Fruit fly (Drosophila melanogaster): ENCODE results near the gene Rtnl1.

Gene Rtnl1

DNA sequence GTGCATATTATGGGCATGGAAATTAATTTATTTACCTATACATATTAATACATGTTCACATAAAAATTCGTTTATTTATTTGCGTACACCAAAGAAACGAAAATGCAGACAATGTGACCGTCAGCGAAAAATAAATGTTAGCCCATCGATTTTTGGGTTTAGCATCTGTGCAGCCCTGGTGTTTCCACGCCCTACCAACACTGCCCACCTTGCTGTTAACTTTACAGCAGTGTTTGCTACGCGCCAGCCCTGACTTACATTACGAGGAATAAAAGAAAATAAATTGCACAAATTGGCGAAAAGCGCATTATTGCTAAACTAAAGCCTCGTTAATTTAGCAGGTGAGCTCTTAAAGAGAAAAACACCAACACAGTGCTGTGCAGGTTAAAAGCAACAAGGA is 33.5 kb upstream of the Rtnl1 start, which contains the start of the genes CG33995, CG44000 and CG44001 (continued):
- TF ChIP-seq CG15336 (GFP tag; IDR thresholded peaks at IDR 0.05) (no peak), Eip75B (GFP tag; optimal IDR thresholded peaks at IDR 0.05) (peak; percentile 42), CG10669 (GFP tag; optimal IDR thresholded peaks at IDR 0.05) (no peak), CG11902 (GFP tag; optimal IDR thresholded peaks at IDR 0.05) (no peak), CG16779 (tag; optimal IDR thresholded peaks at IDR 0.05) (no peak), CG31627 (GFP tag; optimal IDR thresholded peaks at IDR 0.05) (peak; percentile 61), OdsH (GFP tag; optimal IDR thresholded peaks at IDR 0.05) (peak; percentile 33), CG6808 (GFP tag; optimal IDR thresholded peaks at IDR 0.05) (no peak), Hr39 (GFP tag; optimal IDR thresholded peaks at IDR 0.05) (peak; percentile 39), CG8319 (GFP tag; optimal IDR thresholded peaks at IDR 0.05) (no peak), CG6854 (GFP tag; optimal IDR thresholded peaks at IDR 0.05) (no peak), Sox15 (GFP tag; optimal IDR thresholded peaks at IDR 0.05) (no peak), Sox14 (GFP tag; optimal IDR thresholded peaks at IDR 0.05) (peak; percentile 70), Blimp-1 (GFP tag; optimal IDR thresholded peaks at IDR 0.05) (no peak), Ets96B (tag; optimal IDR thresholded peaks at IDR 0.05) (no peak)

dm6 chr2L:5042076-5042475 is 32.6 kb upstream of the Rtnl1 start:
- TF ChIP-seq Eip78C (GFP tag) (peak; percentile 71), CG32006 (GFP tag; optimal IDR thresholded peaks at IDR 0.05) (peak; percentile 1), CG8119 (GFP tag; IDR thresholded peaks at IDR 0.05) (peak; percentile 41; the same call in 2 of the 3 replicates), CG11762 (GFP tag; optimal IDR thresholded peaks at IDR 0.05; ENCODE audit: insufficient read depth) (no peak), CG15336 (GFP tag; IDR thresholded peaks at IDR 0.05) (peak; percentile 67), CG3032 (tag; optimal IDR thresholded peaks at IDR 0.05) (peak; percentile 10), dsx (GFP tag; optimal IDR thresholded peaks at IDR 0.05; ENCODE audit: poor library complexity, severe bottlenecking) (no peak), acj6 (GFP tag; optimal IDR thresholded peaks at IDR 0.05) (peak; percentile 9), Met (GFP tag; optimal IDR thresholded peaks at IDR 0.05) (peak; percentile 18), Eip75B (GFP tag; optimal IDR thresholded peaks at IDR 0.05) (no peak), esn (GFP tag; optimal IDR thresholded peaks at IDR 0.05) (peak; percentile 31)

- TF ChIP-seq esn (GFP tag; optimal IDR thresholded peaks at IDR 0.05) (no peak), ss (GFP tag; optimal IDR thresholded peaks at IDR 0.05) (peak; percentile 15 to 19), CG7368 (GFP tag; optimal IDR thresholded peaks at IDR 0.05) (peak; percentile 63)
Measured at dm6 chr2L:5037402-5037860, 27.9 kb upstream of the Rtnl1 start, which contains the start of the genes CG14042 and SP555. TSS of gene CG14042 (plus strand) at chr2L:5037709. TSS of gene SP555 (plus strand) at chr2L:5037709.

dm6 chr2L:5036120-5036519 is 26.6 kb upstream of the Rtnl1 start:
- no peak for TF ChIP-seq pdm3 (GFP tag; optimal IDR thresholded peaks at IDR 0.05)
- no peak for TF ChIP-seq vri (GFP tag; optimal IDR thresholded peaks at IDR 0.05)
- no peak for TF ChIP-seq dac (GFP tag; optimal IDR thresholded peaks at IDR 0.05)
- TF ChIP-seq Lpt (GFP tag; optimal IDR thresholded peaks at IDR 0.05) = no peak
- TF ChIP-seq CG1621 (tag; optimal IDR thresholded peaks at IDR 0.05) = no peak
- no peak for TF ChIP-seq Hr4 (GFP tag; optimal IDR thresholded peaks at IDR 0.05)
- no peak for TF ChIP-seq CG8632 (GFP tag; optimal IDR thresholded peaks at IDR 0.05)
- no peak for TF ChIP-seq Hr38 (GFP tag; optimal IDR thresholded peaks at IDR 0.05)
- no peak for TF ChIP-seq CG6854 (GFP tag; optimal IDR thresholded peaks at IDR 0.05)
- TF ChIP-seq CG34406 (GFP tag; optimal IDR thresholded peaks at IDR 0.05) = no peak
- TF ChIP-seq esn (GFP tag; optimal IDR thresholded peaks at IDR 0.05) = no peak
- no peak for TF ChIP-seq lz (GFP tag; optimal IDR thresholded peaks at IDR 0.05)
- no peak for TF ChIP-seq Met (GFP tag; optimal IDR thresholded peaks at IDR 0.05)
- TF ChIP-seq CG16779 (tag; optimal IDR thresholded peaks at IDR 0.05) = no peak
- no peak for TF ChIP-seq svp (GFP tag)
